Worm (Caenorhabditis elegans): ENCODE data around the gene Y59E9AL.36.
"Not testable (repeated sequence)": the region's sequence is repeated elsewhere in the genome, so short reads cannot be mapped to it uniquely, and the experiment has no call there.

The Y59E9AL.36 gene

ce11 chrIV:5230530-5230929 is 21.2 kb upstream of the Y59E9AL.36 start, which contains the start of gene thn-5:
TSS of gene thn-5 (plus strand) at chrIV:5230830.
- TF ChIP-seq unc-62 (GFP tag; optimal IDR thresholded peaks at IDR 0.05) (no peak), lin-32 (GFP tag; optimal IDR thresholded peaks at IDR 0.05) (no peak), blmp-1 (tag; optimal IDR thresholded peaks at IDR 0.05) (no peak), drap-1 (GFP tag; optimal IDR thresholded peaks at IDR 0.05) (no peak), mep-1 (tag; optimal IDR thresholded peaks at IDR 0.05) (no peak), hlh-1 (tag; optimal IDR thresholded peaks at IDR 0.05) (no peak), nhr-76 (tag; optimal IDR thresholded peaks at IDR 0.05) (no peak), mls-2 (tag; optimal IDR thresholded peaks at IDR 0.05) (no peak), lin-13 (tag; optimal IDR thresholded peaks at IDR 0.05) (no peak), pha-4 (tag; optimal IDR thresholded peaks at IDR 0.05) (no peak), cnd-1 (tag; optimal IDR thresholded peaks at IDR 0.05) (no peak), flh-1 (GFP tag; optimal IDR thresholded peaks at IDR 0.05) (no peak), zip-8 (tag; optimal IDR thresholded peaks at IDR 0.05) (no peak), unc-120 (tag; optimal IDR thresholded peaks at IDR 0.05; ENCODE audit: poor library complexity, severe bottlenecking) (no peak), ztf-11 (tag; optimal IDR thresholded peaks at IDR 0.05) (no peak)

ce11 chrIV:5228619-5229018 is 19.3 kb upstream of the Y59E9AL.36 start, which contains the start of gene thn-6:
TSS of gene thn-6 (plus strand) at chrIV:5228919.
- TF ChIP-seq blmp-1 (tag; optimal IDR thresholded peaks at IDR 0.05) = no peak
- TF ChIP-seq M03D4.4 (tag; optimal IDR thresholded peaks at IDR 0.05) = no peak
- TF ChIP-seq mls-2 (tag; optimal IDR thresholded peaks at IDR 0.05) = no peak
- no peak for TF ChIP-seq sptf-1 (tag; optimal IDR thresholded peaks at IDR 0.05)
- no peak for TF ChIP-seq unc-62 (GFP tag; optimal IDR thresholded peaks at IDR 0.05)
- no peak for TF ChIP-seq lsy-2 (tag; optimal IDR thresholded peaks at IDR 0.05)
- no peak for TF ChIP-seq ceh-83 (GFP tag; optimal IDR thresholded peaks at IDR 0.05)
- TF ChIP-seq mep-1 (tag; optimal IDR thresholded peaks at IDR 0.05) = no peak
- no peak for TF ChIP-seq pha-4 (tag; optimal IDR thresholded peaks at IDR 0.05)
- TF ChIP-seq sem-2 (GFP tag; optimal IDR thresholded peaks at IDR 0.05) = no peak
- TF ChIP-seq ceh-39 (tag; optimal IDR thresholded peaks at IDR 0.05) = no peak
- no peak for TF ChIP-seq ces-1 (GFP tag; optimal IDR thresholded peaks at IDR 0.05)

ce11 chrIV:5226552-5226951 is 17.3 kb upstream of the Y59E9AL.36 start, which contains the start of gene nsph-4.1:
TSS of gene nsph-4.1 (plus strand) at chrIV:5226852.
- TF ChIP-seq unc-62 (GFP tag; optimal IDR thresholded peaks at IDR 0.05); pha-4 (tag; optimal IDR thresholded peaks at IDR 0.05); nhr-237 (tag; optimal IDR thresholded peaks at IDR 0.05): not testable (repeated sequence)

DNA sequence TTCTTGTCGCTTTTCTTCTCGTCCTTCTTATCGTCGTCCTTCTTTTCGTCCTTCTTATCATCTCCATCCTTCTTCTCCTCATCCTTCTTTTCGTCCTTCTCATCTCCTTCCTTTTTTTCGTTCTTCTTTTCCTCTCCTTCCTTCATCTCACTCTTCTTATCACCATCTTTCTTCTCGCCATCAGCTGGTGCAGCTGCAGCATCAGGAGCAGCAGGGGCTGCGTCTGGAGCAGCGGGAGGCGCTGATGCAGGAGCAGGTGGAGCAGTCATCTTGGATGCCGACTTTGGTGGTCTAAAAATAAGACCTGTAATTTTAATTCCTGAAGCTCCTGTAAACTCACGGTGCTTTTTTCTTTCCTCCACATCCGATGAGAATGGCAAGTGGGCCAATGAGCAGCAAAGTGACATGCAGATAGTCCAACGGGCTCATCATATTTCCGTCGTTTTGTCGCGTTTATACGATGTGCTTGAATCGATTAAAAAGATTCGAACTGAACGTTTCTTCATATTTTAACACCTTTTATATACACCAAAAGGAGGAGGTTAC is 16.1 kb upstream of the Y59E9AL.36 start, which contains the start of gene cylc-1:
cylc-1 (minus strand) TSS at position 496 of the 546 bp plus-strand sequence.
- not testable (repeated sequence) for TF ChIP-seq mls-2, sptf-1, nhr-28 (tag; optimal IDR thresholded peaks at IDR 0.05)

DNA sequence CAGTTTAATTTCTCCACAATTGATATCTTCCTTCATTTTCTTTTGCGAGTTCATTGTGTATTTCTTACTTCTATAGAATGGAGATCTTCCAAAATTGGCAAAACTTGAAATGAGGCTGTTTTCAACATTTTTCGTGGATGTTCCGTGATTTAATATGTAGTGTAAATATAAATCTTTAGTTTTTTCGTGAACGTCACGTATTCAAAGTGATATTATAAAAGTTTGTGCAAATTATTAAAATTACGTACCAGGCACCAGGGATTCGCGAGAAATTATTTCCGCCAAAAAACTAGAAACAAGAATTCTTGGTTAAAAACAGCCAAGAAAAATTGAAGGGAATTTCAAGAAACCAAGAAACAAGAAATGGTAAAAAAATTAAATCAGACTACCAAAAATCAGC is 15.0 kb upstream of the Y59E9AL.36 start, which contains the start of gene Y59E9AL.8:
Y59E9AL.8 (minus strand) TSS at position 101 of the 400 bp plus-strand sequence.
- TF ChIP-seq ham-2 (GFP tag; optimal IDR thresholded peaks at IDR 0.05) (no peak), hlh-1 (tag; optimal IDR thresholded peaks at IDR 0.05) (no peak), mls-2 (tag; optimal IDR thresholded peaks at IDR 0.05) (no peak), ceh-39 (tag; optimal IDR thresholded peaks at IDR 0.05) (no peak), unc-62 (GFP tag; optimal IDR thresholded peaks at IDR 0.05) (no peak), unc-39 (tag; optimal IDR thresholded peaks at IDR 0.05) (no peak)

DNA sequence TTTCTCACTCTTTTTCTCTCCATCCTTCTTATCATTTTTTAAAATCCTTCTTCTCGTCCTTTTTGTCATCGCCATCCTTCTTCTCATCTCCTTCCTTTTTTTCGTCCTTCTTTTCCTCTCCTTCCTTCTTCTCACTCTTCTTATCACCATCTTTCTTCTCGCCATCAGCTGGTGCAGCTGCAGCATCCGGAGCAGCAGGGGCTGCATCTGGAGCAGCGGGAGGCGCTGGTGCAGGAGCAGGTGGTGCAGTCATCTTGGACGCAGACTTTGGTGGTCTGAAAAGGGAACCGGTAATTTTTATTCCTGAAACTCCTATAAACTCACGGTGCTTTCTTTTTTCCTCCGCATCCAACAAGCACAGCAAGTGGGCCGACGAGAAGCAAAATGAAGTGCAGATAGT is 12.4 kb upstream of the Y59E9AL.36 start:
- TF ChIP-seq snpc-4 (tag; optimal IDR thresholded peaks at IDR 0.05) = no peak
- TF ChIP-seq M03D4.4 (tag; optimal IDR thresholded peaks at IDR 0.05) = no peak
- no peak for TF ChIP-seq unc-62 (GFP tag; optimal IDR thresholded peaks at IDR 0.05)
- TF ChIP-seq elt-1 (tag; optimal IDR thresholded peaks at IDR 0.05; ENCODE audit: borderline replicate concordance, insufficient read depth) = no peak
- TF ChIP-seq ces-1 (GFP tag; optimal IDR thresholded peaks at IDR 0.05) = no peak
- TF ChIP-seq ham-2 (GFP tag; optimal IDR thresholded peaks at IDR 0.05) = no peak
- no peak for TF ChIP-seq drap-1 (GFP tag; optimal IDR thresholded peaks at IDR 0.05)
